Fruit fly (Drosophila melanogaster) whole organism, prepupa: ENCODE measurements around the gene CG32036.

Source experiments
- CG16779 ChIP-seq: fragments of 200-800 bp; sonication (Bioruptor generic); optimal IDR thresholded peaks from 3 replicates; lab custom pipeline; 2017; ENCODE audit warnings: missing biosample characterization, mild to moderate bottlenecking, missing genetic modification characterization
- CG32006 ChIP-seq: fragments of 200-800 bp; sonication (Bioruptor generic); optimal IDR thresholded peaks from 3 replicates; lab custom pipeline; 2017; ENCODE audit warnings: missing biosample characterization, mild to moderate bottlenecking, missing genetic modification characterization
- CG8119 ChIP-seq: fragments of 200-800 bp; sonication (Bioruptor generic); IDR thresholded peaks from 3 replicates; pipeline ENCODE4 v1.3.6; 2022; ENCODE audit warnings: missing biosample characterization, missing genetic modification characterization
- CG8319 ChIP-seq: fragments of 200-800 bp; sonication (Bioruptor generic); optimal IDR thresholded peaks from 3 replicates; lab custom pipeline; 2016; ENCODE audit warnings: missing biosample characterization, missing genetic modification characterization
- CG8632 ChIP-seq: fragments of 200-800 bp; sonication (Bioruptor generic); optimal IDR thresholded peaks from 3 replicates; lab custom pipeline; 2016; ENCODE audit warnings: missing biosample characterization, missing genetic modification characterization
- Gug ChIP-seq: fragments of 200-800 bp; sonication (Bioruptor generic); IDR thresholded peaks from 2 replicates; pipeline ENCODE4 v1.3.6; 2022; ENCODE audit warnings: missing biosample characterization, missing genetic modification characterization
- Lpt ChIP-seq: fragments of 200-800 bp; sonication (Bioruptor generic); optimal IDR thresholded peaks from 3 replicates; lab custom pipeline; 2016; ENCODE audit warnings: missing biosample characterization, missing genetic modification characterization
- Sox102F ChIP-seq: fragments of 200-800 bp; sonication (Bioruptor generic); optimal IDR thresholded peaks from 2 replicates; lab custom pipeline; 2016; ENCODE audit warnings: missing biosample characterization, mild to moderate bottlenecking, missing genetic modification characterization
- acj6 ChIP-seq: fragments of 200-800 bp; sonication (Bioruptor generic); optimal IDR thresholded peaks from 3 replicates; lab custom pipeline; 2016; ENCODE audit warnings: missing biosample characterization, missing genetic modification characterization
- net ChIP-seq: fragments of 200-800 bp; sonication (Bioruptor generic); optimal IDR thresholded peaks from 3 replicates; lab custom pipeline; 2016; ENCODE audit warnings: missing biosample characterization, missing genetic modification characterization

DNA sequence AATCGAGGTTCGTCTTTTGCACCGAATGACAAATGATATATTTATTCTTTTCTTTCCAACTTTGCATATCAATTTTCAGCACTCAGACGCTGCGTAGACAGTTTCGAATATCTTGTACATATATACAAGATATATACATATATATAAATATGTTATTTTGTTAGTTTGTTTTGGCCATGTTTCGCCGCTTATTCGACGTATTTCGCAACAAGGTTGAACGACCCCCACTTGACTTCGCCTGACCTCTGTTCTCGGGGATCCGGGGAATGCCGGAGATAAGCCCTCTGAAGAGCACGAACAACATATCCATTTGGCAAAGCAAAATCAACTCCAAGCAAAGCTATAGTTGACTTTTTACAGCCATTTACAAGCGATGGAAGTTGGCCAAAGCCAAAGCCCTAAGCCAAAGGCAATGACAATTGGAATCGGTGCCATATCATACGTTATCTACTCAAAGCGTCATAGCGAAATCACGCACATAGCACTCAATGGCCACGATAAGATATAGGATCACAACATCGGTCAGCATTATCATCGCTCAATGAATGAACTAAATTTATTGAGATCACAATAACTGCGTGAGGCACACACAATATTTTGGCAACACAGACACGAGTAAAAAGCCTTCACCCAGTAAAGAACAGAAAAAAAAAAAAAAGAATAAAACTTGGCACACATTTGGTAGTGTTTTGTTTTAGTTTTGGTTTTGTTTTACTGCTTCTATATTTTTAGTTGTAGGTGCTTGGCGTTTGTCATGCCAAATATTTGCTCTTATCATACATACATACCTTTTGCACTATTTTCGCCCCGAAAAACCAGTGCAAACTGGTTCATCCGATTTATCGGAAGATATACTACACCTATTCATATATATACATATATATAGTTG is 11.1 kb upstream of the CG32036 start:
- TF ChIP-seq Sox102F: no peak
- no peak for TF ChIP-seq Lpt (GFP tag; lab: Kevin White, UChicago)
- no peak for TF ChIP-seq CG8319 (GFP tag; lab: Kevin White, UChicago)
- no peak for TF ChIP-seq CG8632 (GFP tag; lab: Kevin White, UChicago)
- TF ChIP-seq net (GFP tag; lab: Kevin White, UChicago): no peak
- TF ChIP-seq CG16779 (tag; lab: Kevin White, UChicago): no peak
- TF ChIP-seq acj6: no peak
- TF ChIP-seq Gug (GFP tag; lab: Robert Waterston, UW): no peak
- no peak for TF ChIP-seq CG32006
- TF ChIP-seq CG8119: no peak
